Worm (Caenorhabditis elegans): ENCODE data around the gene Y116A8C.465.
A peak's percentile ranks its signal among the peaks of the same experiment; 100 is the strongest.

- TF ChIP-seq zag-1 (tag; optimal IDR thresholded peaks at IDR 0.05), result no peak
- TF ChIP-seq dve-1 (tag; optimal IDR thresholded peaks at IDR 0.05; ENCODE audit: insufficient read depth), result peak; percentile 14
- TF ChIP-seq pha-4 (GFP tag; IDR thresholded peaks at IDR 0.05), result no peak
- TF ChIP-seq pha-4 (tag; optimal IDR thresholded peaks at IDR 0.05), result peak; percentile 27
- TF ChIP-seq nhr-42 (GFP tag; IDR thresholded peaks at IDR 0.05), result no peak
These were observed 28.7 kb downstream of the Y116A8C.465 start, which contains the start of gene Y116A8C.29 for ce11 chrIV:17093701-17094100.
